Worm (Caenorhabditis elegans) whole organism, late embryonic: ENCODE measurements around the gene M03F8.7.

Experiments
- ceh-14 ChIP-seq: sonication (generic microtip); optimal IDR thresholded peaks from 2 replicates; lab custom pipeline; 2016; ENCODE audit warnings: missing genotype, missing genetic modification characterization, missing compliant biosample characterization
- ceh-31 ChIP-seq: sonication (generic microtip); optimal IDR thresholded peaks from 2 replicates; lab custom pipeline; 2016; ENCODE audit warnings: missing genetic modification characterization, missing compliant biosample characterization
- che-1 ChIP-seq: sonication (generic microtip); optimal IDR thresholded peaks from 2 replicates; lab custom pipeline; 2016; ENCODE audit warnings: mild to moderate bottlenecking, missing genetic modification characterization, missing compliant biosample characterization
- fax-1 ChIP-seq: sonication (generic microtip); optimal IDR thresholded peaks from 2 replicates; lab custom pipeline; 2016; ENCODE audit warnings: missing genotype, missing genetic modification characterization, missing compliant biosample characterization
- fkh-10 ChIP-seq: fragments of 150-350 bp; optimal IDR thresholded peaks from 2 replicates; lab custom pipeline; 2014; ENCODE audit warnings: missing biosample characterization, missing genetic modification reagents, missing genetic modification characterization
- nfya-1 ChIP-seq: sonication (generic microtip); optimal IDR thresholded peaks from 2 replicates; lab custom pipeline; 2017; ENCODE audit warnings: missing genetic modification characterization, mild to moderate bottlenecking, missing compliant biosample characterization, antibody characterized with exemption, moderate library complexity
- nhr-11 ChIP-seq: fragments of 150-350 bp; optimal IDR thresholded peaks from 2 replicates; lab custom pipeline; 2014; ENCODE audit warnings: missing biosample characterization, missing genetic modification characterization
- nhr-232 ChIP-seq: sonication (generic microtip); optimal IDR thresholded peaks from 2 replicates; lab custom pipeline; 2016; ENCODE audit warnings: missing genetic modification characterization, missing compliant biosample characterization
- pha-4 ChIP-seq: fragments of 150-350 bp; optimal IDR thresholded peaks from 2 replicates; lab custom pipeline; 2018; ENCODE audit warnings: missing biosample characterization, missing genetic modification reagents, missing genetic modification characterization
- tbx-2 ChIP-seq: sonication (generic microtip); optimal IDR thresholded peaks from 2 replicates; lab custom pipeline; 2016; ENCODE audit warnings: missing genetic modification characterization, missing compliant biosample characterization

- no peak for TF ChIP-seq nhr-11
- TF ChIP-seq ceh-31 (tag; lab: Kevin White, UChicago): no peak
- no peak for TF ChIP-seq fkh-10
- TF ChIP-seq che-1 (tag; lab: Kevin White, UChicago): no peak
- no peak for TF ChIP-seq tbx-2 (tag; lab: Kevin White, UChicago)
- TF ChIP-seq nhr-232 (tag; lab: Kevin White, UChicago): no peak
- no peak for TF ChIP-seq nfya-1 (tag; lab: Kevin White, UChicago)
- TF ChIP-seq fax-1 (tag; lab: Kevin White, UChicago): no peak
- no peak for TF ChIP-seq pha-4 (tag; lab: Kevin White, UChicago)
- TF ChIP-seq ceh-14 (tag; lab: Kevin White, UChicago): no peak
Observed at ce11 chrV:5893015-5893414, 43.7 kb upstream of the M03F8.7 start, which contains the start of gene C04E6.7.
